Fruit fly (Drosophila melanogaster) whole organism, embryonic: ENCODE data around the gene twf.

Source experiments
- BtbVII ChIP-seq: fragments of 200-800 bp; sonication (Bioruptor generic); optimal IDR thresholded peaks from 3 replicates; lab custom pipeline; 2017; ENCODE audit warnings: missing biosample characterization, mild to moderate bottlenecking, missing genetic modification characterization
- CG10267 ChIP-seq: fragments of 200-800 bp; sonication (Bioruptor generic); optimal IDR thresholded peaks from 2 replicates; lab custom pipeline; 2018; ENCODE audit warnings: missing biosample characterization, mild to moderate bottlenecking, missing genetic modification characterization, moderate library complexity
- CG10431 ChIP-seq: fragments of 200-800 bp; sonication (Bioruptor generic); optimal IDR thresholded peaks from 3 replicates; lab custom pipeline; 2018; ENCODE audit warnings: missing biosample characterization, mild to moderate bottlenecking, missing genetic modification characterization
- CG10462 ChIP-seq: fragments of 200-800 bp; sonication (Bioruptor generic); optimal IDR thresholded peaks from 2 replicates; lab custom pipeline; 2016; ENCODE audit warnings: missing biosample characterization, missing genetic modification characterization
- CG11085 ChIP-seq: fragments of 200-800 bp; sonication (Bioruptor generic); IDR thresholded peaks from 2 replicates; pipeline ENCODE4 v1.3.6; 2022; ENCODE audit warnings: missing biosample characterization, missing genetic modification characterization
- CG11456 ChIP-seq: fragments of 200-800 bp; sonication (Bioruptor generic); IDR thresholded peaks from 3 replicates; pipeline ENCODE4 v1.3.6; 2022; ENCODE audit warnings: missing biosample characterization, missing genetic modification characterization
- CG11695 ChIP-seq: fragments of 200-800 bp; sonication (Bioruptor generic); IDR thresholded peaks from 3 replicates; pipeline ENCODE4 v1.3.6; 2022; ENCODE audit warnings: missing biosample characterization, missing genetic modification characterization
- CG12104 ChIP-seq: fragments of 200-800 bp; sonication (Bioruptor generic); optimal IDR thresholded peaks from 3 replicates; lab custom pipeline; 2016; ENCODE audit warnings: missing biosample characterization, missing genetic modification characterization
- CG1233 ChIP-seq: fragments of 200-800 bp; sonication (Bioruptor generic); optimal IDR thresholded peaks from 4 replicates; lab custom pipeline; 2018; ENCODE audit warnings: missing biosample characterization, mild to moderate bottlenecking, missing genetic modification characterization
- CG1603 ChIP-seq: fragments of 200-800 bp; sonication (Bioruptor generic); optimal IDR thresholded peaks from 2 replicates; lab custom pipeline; 2019; ENCODE audit warnings: missing biosample characterization, mild to moderate bottlenecking, missing genetic modification characterization, moderate library complexity
- CG1647 ChIP-seq: fragments of 200-800 bp; sonication (Bioruptor generic); optimal IDR thresholded peaks from 3 replicates; lab custom pipeline; 2016; ENCODE audit warnings: missing biosample characterization, missing genetic modification characterization
- CG17186 ChIP-seq: fragments of 200-800 bp; sonication (Bioruptor generic); optimal IDR thresholded peaks from 3 replicates; lab custom pipeline; 2017; ENCODE audit warnings: missing biosample characterization, missing genetic modification reagents, missing genetic modification characterization
- CG17802 ChIP-seq: fragments of 200-800 bp; sonication (Bioruptor generic); optimal IDR thresholded peaks from 2 replicates; lab custom pipeline; 2018; ENCODE audit warnings: missing biosample characterization, mild to moderate bottlenecking, missing genetic modification characterization, moderate library complexity
- CG18011 ChIP-seq: fragments of 200-800 bp; sonication (Bioruptor generic); optimal IDR thresholded peaks from 2 replicates; lab custom pipeline; 2017; ENCODE audit warnings: missing biosample characterization, missing genetic modification characterization, mild to moderate bottlenecking, moderate library complexity, missing genotype
- CG18599 ChIP-seq: fragments of 200-800 bp; sonication (Bioruptor generic); optimal IDR thresholded peaks from 3 replicates; lab custom pipeline; 2017; ENCODE audit warnings: missing biosample characterization, missing genetic modification characterization, mild to moderate bottlenecking, moderate library complexity, missing genetic modification reagents
- CG2116 ChIP-seq: fragments of 200-800 bp; sonication (Bioruptor generic); optimal IDR thresholded peaks from 3 replicates; lab custom pipeline; 2018; ENCODE audit warnings: missing biosample characterization, mild to moderate bottlenecking, missing genetic modification characterization
- CG2889 ChIP-seq: fragments of 200-800 bp; sonication (Bioruptor generic); IDR thresholded peaks from 3 replicates; pipeline ENCODE4 v1.3.6; 2022; ENCODE audit warnings: missing biosample characterization, missing genetic modification characterization
- CG34422 ChIP-seq: fragments of 200-800 bp; sonication (Bioruptor generic); IDR thresholded peaks from 3 replicates; pipeline ENCODE4 v1.3.6; 2022; ENCODE audit warnings: missing biosample characterization, missing genetic modification characterization
- CG3838 ChIP-seq: fragments of 200-800 bp; sonication (Bioruptor generic); optimal IDR thresholded peaks from 3 replicates; lab custom pipeline; 2016; ENCODE audit warnings: missing biosample characterization, missing genetic modification characterization
- CG9817 ChIP-seq: fragments of 200-800 bp; sonication (Bioruptor generic); optimal IDR thresholded peaks from 2 replicates; lab custom pipeline; 2018; ENCODE audit warnings: missing biosample characterization, mild to moderate bottlenecking, missing genetic modification characterization, moderate library complexity
- GATAe ChIP-seq: fragments of 200-800 bp; sonication (Bioruptor generic); conservative IDR thresholded peaks from 2 replicates; pipeline ENCODE4 v1.3.6; 2022; ENCODE audit warnings: missing biosample characterization, missing genetic modification characterization
- H15 ChIP-seq: fragments of 200-800 bp; sonication (Bioruptor generic); IDR thresholded peaks from 3 replicates; pipeline ENCODE4 v1.3.6; 2022; ENCODE audit warnings: missing biosample characterization, missing genetic modification characterization
- Hmx ChIP-seq: fragments of 200-800 bp; sonication (Bioruptor generic); optimal IDR thresholded peaks from 2 replicates; lab custom pipeline; 2016; ENCODE audit warnings: missing biosample characterization, missing genetic modification characterization
- Lim3 ChIP-seq: fragments of 200-800 bp; sonication (Bioruptor generic); IDR thresholded peaks from 2 replicates; pipeline ENCODE4 v1.3.6; 2022; ENCODE audit warnings: missing biosample characterization, missing genetic modification characterization
- Lpt ChIP-seq: fragments of >200 bp; optimal IDR thresholded peaks from 2 replicates; lab custom pipeline; 2018; ENCODE audit warnings: missing biosample characterization, missing genetic modification characterization
- Med ChIP-seq: fragments of 200-800 bp; sonication (Bioruptor generic); peaks from one replicate; lab custom pipeline; 2016; ENCODE audit warnings: missing biosample characterization, missing genetic modification characterization, mild to moderate bottlenecking, inconsistent platforms, moderate library complexity
- Neu2 ChIP-seq: fragments of 200-800 bp; sonication (Bioruptor generic); optimal IDR thresholded peaks from 3 replicates; lab custom pipeline; 2016; ENCODE audit warnings: missing biosample characterization, missing genetic modification characterization, borderline replicate concordance
- Oaz ChIP-seq: fragments of 200-800 bp; sonication (Bioruptor generic); IDR thresholded peaks from 2 replicates; pipeline ENCODE4 v1.3.6; 2022; ENCODE audit warnings: missing biosample characterization, missing genetic modification characterization
- PHDP ChIP-seq: fragments of 200-800 bp; sonication (Bioruptor generic); optimal IDR thresholded peaks from 3 replicates; lab custom pipeline; 2018; ENCODE audit warnings: missing biosample characterization, mild to moderate bottlenecking, missing genetic modification characterization, moderate library complexity
- abd-A ChIP-seq: fragments of 200-800 bp; sonication (Bioruptor generic); optimal IDR thresholded peaks from 3 replicates; lab custom pipeline; 2019; ENCODE audit warnings: missing biosample characterization, mild to moderate bottlenecking, missing genetic modification characterization, moderate library complexity
- bcd ChIP-seq: fragments of 200-800 bp; sonication (Bioruptor generic); optimal IDR thresholded peaks from 2 replicates; lab custom pipeline; 2017; ENCODE audit warnings: missing biosample characterization, mild to moderate bottlenecking, missing genetic modification characterization
- bowl ChIP-seq: fragments of 200-800 bp; sonication (Bioruptor generic); IDR thresholded peaks from 2 replicates; pipeline ENCODE4 v1.3.6; 2022; ENCODE audit warnings: missing biosample characterization, missing genetic modification characterization
- caup ChIP-seq: fragments of 200-800 bp; sonication (Bioruptor generic); optimal IDR thresholded peaks from 3 replicates; lab custom pipeline; 2017; ENCODE audit warnings: missing biosample characterization, mild to moderate bottlenecking, missing genetic modification characterization, moderate library complexity; ENCODE audit not compliant: severe bottlenecking
- crp ChIP-seq, 2 experiments: fragments of 200-800 bp; sonication (Bioruptor generic); optimal IDR thresholded peaks; 2 replicates in 1 of 2; 3 replicates in 1 of 2; lab custom pipeline; 2017; ENCODE audit warnings: missing biosample characterization in 2 of 2, missing genetic modification characterization in 2 of 2, mild to moderate bottlenecking in 1 of 2, moderate library complexity in 1 of 2
- disco-r ChIP-seq: fragments of 200-800 bp; sonication (Bioruptor generic); optimal IDR thresholded peaks from 2 replicates; lab custom pipeline; 2016; ENCODE audit warnings: missing biosample characterization, missing genetic modification characterization
- dysf ChIP-seq: fragments of 200-800 bp; sonication (Bioruptor generic); IDR thresholded peaks from 3 replicates; pipeline ENCODE4 v1.3.6; 2022; ENCODE audit warnings: missing biosample characterization, missing genetic modification characterization
- gcm2 ChIP-seq: fragments of 200-800 bp; sonication (Bioruptor generic); optimal IDR thresholded peaks from 2 replicates; lab custom pipeline; 2016; ENCODE audit warnings: missing biosample characterization, missing genetic modification characterization
- gt ChIP-seq: fragments of 200-800 bp; sonication (Bioruptor generic); IDR thresholded peaks from 2 replicates; pipeline ENCODE4 v1.3.6; 2022; ENCODE audit warnings: missing biosample characterization, missing genetic modification characterization
- kah ChIP-seq: fragments of 200-800 bp; sonication (Bioruptor generic); optimal IDR thresholded peaks from 2 replicates; lab custom pipeline; 2018; ENCODE audit warnings: missing biosample characterization, mild to moderate bottlenecking, missing genetic modification characterization
- kay ChIP-seq: fragments of 200-800 bp; sonication (Bioruptor generic); optimal IDR thresholded peaks from 2 replicates; lab custom pipeline; 2016; ENCODE audit warnings: missing biosample characterization, missing genetic modification characterization
- phol ChIP-seq: fragments of 200-800 bp; sonication (Bioruptor generic); optimal IDR thresholded peaks from 3 replicates; lab custom pipeline; 2018; ENCODE audit warnings: missing biosample characterization, mild to moderate bottlenecking, missing genetic modification characterization, moderate library complexity
- rib ChIP-seq: fragments of 200-800 bp; sonication (Bioruptor generic); IDR thresholded peaks from 2 replicates; pipeline ENCODE4 v1.3.6; 2022; ENCODE audit warnings: missing biosample characterization, missing genetic modification characterization
- sima ChIP-seq: fragments of 200-800 bp; sonication (Bioruptor generic); optimal IDR thresholded peaks from 2 replicates; lab custom pipeline; 2016; ENCODE audit warnings: missing biosample characterization, missing genetic modification characterization
- slp2 ChIP-seq: fragments of 200-800 bp; sonication (Bioruptor generic); optimal IDR thresholded peaks from 2 replicates; lab custom pipeline; 2016; ENCODE audit warnings: missing biosample characterization, missing genetic modification characterization
- tio ChIP-seq: fragments of 200-800 bp; sonication (Bioruptor generic); optimal IDR thresholded peaks from 2 replicates; lab custom pipeline; 2017; ENCODE audit warnings: missing biosample characterization, missing genetic modification characterization, inconsistent platforms
- tll ChIP-seq, 2 experiments: fragments of 200-800 bp in 1 of 2; fragments of >200 bp in 1 of 2; sonication (Bioruptor generic) in 1 of 2; optimal IDR thresholded peaks; 2 replicates each; lab custom pipeline; 2017 to 2019; ENCODE audit warnings: missing biosample characterization in 2 of 2, missing genetic modification characterization in 2 of 2, mild to moderate bottlenecking in 1 of 2, moderate library complexity in 1 of 2
- ttk ChIP-seq: fragments of 200-800 bp; sonication (Bioruptor generic); IDR thresholded peaks from 2 replicates; pipeline ENCODE4 v2.1.2; 2022; ENCODE audit warnings: missing biosample characterization, missing genetic modification characterization
- usp ChIP-seq: fragments of >200 bp; optimal IDR thresholded peaks from 2 replicates; lab custom pipeline; 2017; ENCODE audit warnings: missing biosample characterization, missing genetic modification characterization
- vnd ChIP-seq: fragments of 200-800 bp; sonication (Bioruptor generic); IDR thresholded peaks from 3 replicates; pipeline ENCODE4 v1.3.6; 2022; ENCODE audit warnings: missing biosample characterization, missing genetic modification characterization; ENCODE audit not compliant: partially characterized antibody

Gene twf

dm6 chr3R:14108158-14108921 lies 14.1 kb upstream of the twf start, which contains the start of gene CG12402 (continued):
- peak; percentile 20 for TF ChIP-seq disco-r (GFP tag; lab: Kevin White, UChicago)
- TF ChIP-seq CG11695 (GFP tag; lab: Robert Waterston, UW): peak; percentile 89
- TF ChIP-seq sima (GFP tag; lab: Kevin White, UChicago): no peak
- peak; percentile 49 for TF ChIP-seq CG2116 (GFP tag; lab: Kevin White, UChicago)
- TF ChIP-seq CG3838 (GFP tag; lab: Kevin White, UChicago): no peak
- TF ChIP-seq gcm2 (GFP tag; lab: Kevin White, UChicago): peak; percentile 59
- TF ChIP-seq CG11456 (GFP tag; lab: Robert Waterston, UW): peak; percentile 80
- peak; percentile 54 for TF ChIP-seq CG18011 (GFP tag; lab: Kevin White, UChicago)
- TF ChIP-seq Hmx (GFP tag; lab: Kevin White, UChicago): no peak
- no peak for TF ChIP-seq crp (GFP tag; optimal IDR thresholded peaks at IDR 0.05; lab: Kevin White, UChicago)
- TF ChIP-seq phol (tag; lab: Kevin White, UChicago): peak; percentile 86
- peak; percentile 85; the same call in 1 of the 2 replicates for TF ChIP-seq rib (GFP tag; lab: Robert Waterston, UW)
- peak; percentile 94 for TF ChIP-seq Med (GFP tag; lab: Kevin White, UChicago)
- TF ChIP-seq Neu2: no peak
- TF ChIP-seq usp (GFP tag; lab: Kevin White, UChicago): no peak
- 0 out of 2 replicates have a peak, but pooled peaks have one; percentile 10 for TF ChIP-seq CG11085 (GFP tag; lab: Robert Waterston, UW)
- TF ChIP-seq CG10267 (tag; lab: Kevin White, UChicago): peak; percentile 78
- TF ChIP-seq kay (GFP tag; lab: Kevin White, UChicago): peak; percentile 76
- peak; percentile 98 for TF ChIP-seq abd-A (tag; lab: Kevin White, UChicago)
- no peak for TF ChIP-seq CG10431
- peak; percentile 50 for TF ChIP-seq CG17186 (GFP tag; lab: Kevin White, UChicago)
- TF ChIP-seq CG2889: peak; percentile 44; the same call in 1 of the 3 replicates
- peak; percentile 65 for TF ChIP-seq CG9817 (tag; lab: Kevin White, UChicago)
- peak; percentile 65 for TF ChIP-seq slp2 (GFP tag; lab: Kevin White, UChicago)
- peak; percentile 81 for TF ChIP-seq kah (GFP tag; lab: Kevin White, UChicago)
- TF ChIP-seq Lpt (GFP tag; lab: Kevin White, UChicago): no peak
- TF ChIP-seq Lim3: peak; percentile 34; the same call in 1 of the 2 replicates
- TF ChIP-seq bcd: peak; percentile 84
- TF ChIP-seq H15 (GFP tag; lab: Robert Waterston, UW): peak; percentile 79
- TF ChIP-seq bowl (GFP tag; lab: Robert Waterston, UW): peak; percentile 63; the same call in 1 of the 2 replicates
- peak; percentile 85 for TF ChIP-seq ttk (GFP tag; lab: Robert Waterston, UW)
- TF ChIP-seq tll (GFP tag; optimal IDR thresholded peaks at IDR 0.05; lab: Kevin White, UChicago): peak in 1 of 2 experiments; percentile 80
- TF ChIP-seq vnd (GFP tag; lab: Robert Waterston, UW): no peak
- peak; percentile 81 for TF ChIP-seq CG1233 (GFP tag; lab: Kevin White, UChicago)
- TF ChIP-seq CG18599 (GFP tag; lab: Kevin White, UChicago): peak; percentile 88
- peak; percentile 64 for TF ChIP-seq CG1647 (GFP tag; lab: Kevin White, UChicago)
- TF ChIP-seq CG17802 (tag; lab: Kevin White, UChicago): peak; percentile 51
- peak; percentile 58 for TF ChIP-seq gt (GFP tag; lab: Robert Waterston, UW)
- peak; percentile 80 for TF ChIP-seq BtbVII (GFP tag; lab: Kevin White, UChicago)
- TF ChIP-seq Oaz: peak; percentile 75
- TF ChIP-seq PHDP: peak; percentile 87
- peak; percentile 80 for TF ChIP-seq caup (GFP tag; lab: Kevin White, UChicago)
- peak; percentile 79 for TF ChIP-seq CG1603 (tag; lab: Kevin White, UChicago)
- TF ChIP-seq CG12104 (GFP tag; lab: Kevin White, UChicago): peak; percentile 70
- TF ChIP-seq GATAe: peak; percentile 74
- TF ChIP-seq dysf: peak; percentile 89
- peak; percentile 62 for TF ChIP-seq CG10462 (GFP tag; lab: Kevin White, UChicago)
- TF ChIP-seq CG34422 (GFP tag; lab: Robert Waterston, UW): peak; percentile 91
- peak; percentile 71 for TF ChIP-seq tio (GFP tag; lab: Kevin White, UChicago)
